Worm (Caenorhabditis elegans): ENCODE data around the gene nhr-190.

nhr-190 gene

DNA sequence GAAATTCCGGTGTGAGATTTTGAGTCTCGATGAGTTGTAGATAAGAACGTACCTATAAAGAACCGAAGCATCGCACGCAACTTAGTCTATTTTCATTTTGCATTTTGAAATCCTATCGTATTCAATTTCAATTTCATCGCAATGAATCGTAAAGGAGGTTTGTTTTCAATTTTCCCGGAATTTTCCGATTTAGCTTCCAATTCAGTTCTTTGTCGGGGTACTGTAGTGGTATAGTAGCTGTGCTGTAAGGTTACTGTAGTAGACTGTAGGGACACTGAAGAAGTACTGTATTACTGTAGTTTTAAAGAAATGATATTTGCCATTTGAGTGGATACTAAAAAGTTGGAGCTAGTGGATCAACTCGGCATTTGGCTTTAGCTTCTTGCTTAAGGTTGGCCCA lies 42.9 kb downstream of the nhr-190 start:
- TF ChIP-seq hmg-20 (GFP tag; IDR thresholded peaks at IDR 0.05) (no peak), F52B5.7 (tag; optimal IDR thresholded peaks at IDR 0.05) (no peak), Y56A3A.18 (GFP tag; IDR thresholded peaks at IDR 0.05) (no peak), mcd-1 (GFP tag; IDR thresholded peaks at IDR 0.05) (no peak), ZK185.1 (tag; optimal IDR thresholded peaks at IDR 0.05; ENCODE audit: poor library complexity, severe bottlenecking) (no peak), rcor-1 (GFP tag; IDR thresholded peaks at IDR 0.05) (no peak), cebp-1 (GFP tag; IDR thresholded peaks at IDR 0.05) (no peak), cebp-1 (tag; optimal IDR thresholded peaks at IDR 0.05) (no peak), F49E8.2 (tag; optimal IDR thresholded peaks at IDR 0.05; ENCODE audit: insufficient read depth) (no peak), hmg-1.2 (GFP tag; IDR thresholded peaks at IDR 0.05) (no peak), madf-3 (GFP tag; IDR thresholded peaks at IDR 0.05) (no peak), nhr-80 (tag; optimal IDR thresholded peaks at IDR 0.05) (no peak), Y53G8AR.9 (GFP tag; conservative IDR thresholded peaks at IDR 0.05) (no peak)

DNA sequence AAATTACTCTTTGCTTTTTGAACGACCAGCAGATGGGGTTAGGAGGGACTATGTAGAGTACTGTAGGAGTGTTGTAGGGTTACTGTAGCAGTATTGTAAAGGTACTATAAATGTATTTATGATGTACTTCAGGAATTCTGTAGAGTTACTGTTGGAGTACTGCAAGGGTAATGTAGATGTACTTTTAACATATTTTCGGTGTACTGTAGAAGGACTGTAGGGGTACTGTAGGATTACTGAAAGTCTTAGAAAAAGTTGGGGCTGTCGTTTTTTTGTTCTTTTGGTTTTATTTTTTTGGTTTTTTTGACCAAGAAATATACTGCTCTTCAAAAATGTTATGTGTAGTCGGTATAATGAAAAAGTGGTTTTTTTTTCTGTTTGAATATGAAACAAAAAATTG lies 44.1 kb downstream of the nhr-190 start:
- no peak for TF ChIP-seq efl-1 (GFP tag; optimal IDR thresholded peaks at IDR 0.05)
- no peak for TF ChIP-seq F33H1.4 (GFP tag; IDR thresholded peaks at IDR 0.05)
- no peak for TF ChIP-seq F55B11.4 (tag; optimal IDR thresholded peaks at IDR 0.05; ENCODE audit: borderline replicate concordance, insufficient read depth)
- TF ChIP-seq cebp-2 (GFP tag; IDR thresholded peaks at IDR 0.05) = no peak
- no peak for TF ChIP-seq tlf-1 (GFP tag; optimal IDR thresholded peaks at IDR 0.05)
- no peak for TF ChIP-seq Y53F4B.3 (GFP tag; IDR thresholded peaks at IDR 0.05)
- TF ChIP-seq F39B2.1 (GFP tag; IDR thresholded peaks at IDR 0.05) = no peak
- TF ChIP-seq bed-1 (GFP tag; IDR thresholded peaks at IDR 0.05) = no peak
- no peak for TF ChIP-seq gei-17 (GFP tag; optimal IDR thresholded peaks at IDR 0.05)
- TF ChIP-seq F57A8.1 (GFP tag; optimal IDR thresholded peaks at IDR 0.05) = no peak
- TF ChIP-seq T07F8.4 (tag; optimal IDR thresholded peaks at IDR 0.05) = no peak
- TF ChIP-seq ceh-58 (GFP tag; IDR thresholded peaks at IDR 0.05) = no peak
- no peak for TF ChIP-seq nhr-120 (GFP tag; IDR thresholded peaks at IDR 0.05)
- TF ChIP-seq Y67H2A.10 (GFP tag; conservative IDR thresholded peaks at IDR 0.05) = no peak
- TF ChIP-seq rpc-1 (optimal IDR thresholded peaks at IDR 0.05) = no peak
- no peak for TF ChIP-seq rpc-1 (tag; optimal IDR thresholded peaks at IDR 0.05)
- TF ChIP-seq let-607 (tag; optimal IDR thresholded peaks at IDR 0.05) = no peak
- no peak for TF ChIP-seq ZK185.1 (tag; optimal IDR thresholded peaks at IDR 0.05; ENCODE audit: poor library complexity, severe bottlenecking)
- TF ChIP-seq ceh-79 (tag; optimal IDR thresholded peaks at IDR 0.05) = no peak

DNA sequence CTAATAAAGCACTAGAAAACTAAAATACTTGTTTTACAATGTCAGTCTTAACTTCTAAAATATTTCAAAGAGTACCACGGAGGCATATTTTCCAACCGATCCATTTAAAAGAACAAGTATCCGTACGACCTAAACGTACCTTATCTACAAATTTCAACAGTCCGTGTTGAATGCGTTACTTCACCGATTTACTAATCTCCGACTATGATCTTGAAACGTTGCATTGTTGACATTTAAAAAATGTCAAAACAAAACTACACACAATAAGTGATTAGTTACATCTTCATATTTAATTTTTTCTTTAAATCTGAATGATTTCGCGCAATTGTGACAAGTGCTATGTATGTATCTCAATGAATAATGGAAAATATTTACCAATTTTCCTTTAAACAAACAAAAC lies 44.9 kb downstream of the nhr-190 start:
- TF ChIP-seq lsl-1 (GFP tag; optimal IDR thresholded peaks at IDR 0.05) (no peak), ztf-25 (GFP tag; IDR thresholded peaks at IDR 0.05) (no peak), nfya-1 (tag; optimal IDR thresholded peaks at IDR 0.05; ENCODE audit: borderline replicate concordance, insufficient read depth) (no peak), pha-4 (tag; optimal IDR thresholded peaks at IDR 0.05) (no peak), xnd-1 (tag; optimal IDR thresholded peaks at IDR 0.05) (no peak), K12H6.12 (tag; optimal IDR thresholded peaks at IDR 0.05) (no peak), let-526 (GFP tag; IDR thresholded peaks at IDR 0.05) (no peak), D2030.7 (GFP tag; IDR thresholded peaks at IDR 0.05) (no peak), T07F8.4 (tag; optimal IDR thresholded peaks at IDR 0.05) (no peak), nfyb-1 (GFP tag; IDR thresholded peaks at IDR 0.05) (no peak), efl-1 (GFP tag; optimal IDR thresholded peaks at IDR 0.05) (no peak), attf-5 (GFP tag; optimal IDR thresholded peaks at IDR 0.05) (no peak), cebp-2 (GFP tag; IDR thresholded peaks at IDR 0.05) (no peak), rec-8 (tag; optimal IDR thresholded peaks at IDR 0.05) (no peak), athp-1 (tag; optimal IDR thresholded peaks at IDR 0.05) (no peak), ztf-6 (GFP tag; IDR thresholded peaks at IDR 0.05) (no peak), lin-26 (GFP tag; IDR thresholded peaks at IDR 0.05) (no peak)

All from whole organism, young adult.